Fruit fly (Drosophila melanogaster) whole organism: ENCODE measurements around the gene CG14635.

Source experiments
- CG8478 ChIP-seq: fragments of >200 bp; optimal IDR thresholded peaks from 2 replicates; lab custom pipeline; 2018; ENCODE audit warnings: inconsistent platforms
- Dll ChIP-seq: fragments of >200 bp; optimal IDR thresholded peaks from 2 replicates; lab custom pipeline; 2017
- EcR ChIP-seq, 2 experiments: fragments of >200 bp; optimal IDR thresholded peaks; 2 replicates each; lab custom pipeline; 2017; ENCODE audit warnings: missing biosample characterization in 2 of 2, missing genetic modification characterization in 2 of 2, missing genetic modification reagents in 2 of 2
- pan ChIP-seq: fragments of >200 bp; optimal IDR thresholded peaks from 2 replicates; lab custom pipeline; 2017
- psq ChIP-seq: fragments of >200 bp; optimal IDR thresholded peaks from 2 replicates; lab custom pipeline; 2017
- usp ChIP-seq: fragments of >200 bp; optimal IDR thresholded peaks from 2 replicates; lab custom pipeline; 2017; ENCODE audit warnings: missing biosample characterization, missing genetic modification characterization, mixed read lengths

DNA sequence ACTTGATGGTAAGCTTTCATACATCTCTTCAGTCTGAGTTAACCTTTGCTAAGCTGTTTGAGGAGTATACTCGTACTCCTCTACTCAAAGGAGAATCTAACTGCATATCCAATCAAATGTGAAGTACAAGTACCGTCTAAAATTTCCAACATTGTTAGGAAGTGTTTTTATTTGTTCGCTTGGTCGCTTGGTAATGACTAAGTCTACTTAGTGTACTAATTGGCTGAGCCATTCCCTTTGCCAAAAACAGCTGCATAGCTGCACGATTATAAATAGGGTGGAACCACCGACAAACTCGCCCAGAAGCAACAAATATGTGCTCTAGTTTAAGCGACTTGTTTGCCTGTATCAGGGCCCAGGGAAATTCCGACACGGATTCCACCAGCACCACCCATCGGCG, at the start of gene CG14635:
- no peak for TF ChIP-seq usp (GFP tag; lab: Kevin White, UChicago)
- no peak for TF ChIP-seq CG8478 (lab: Kevin White, UChicago)
- no peak for TF ChIP-seq EcR (GFP tag; optimal IDR thresholded peaks at IDR 0.05; lab: Kevin White, UChicago)
- TF ChIP-seq psq (lab: Kevin White, UChicago) = no peak
- TF ChIP-seq pan (lab: Kevin White, UChicago) = no peak
- TF ChIP-seq Dll (lab: Kevin White, UChicago) = no peak
